Worm (Caenorhabditis elegans) whole organism, L1 larva: Measurements from ENCODE around the gene tram-1.

Source experiments
- ceh-8 ChIP-seq: fragments of 200-800 bp; sonication (Bioruptor generic); optimal IDR thresholded peaks from 2 replicates; lab custom pipeline; 2018; ENCODE audit warnings: mild to moderate bottlenecking, missing genetic modification characterization, moderate library complexity, missing compliant biosample characterization
- ces-1 ChIP-seq: fragments of 150-350 bp; optimal IDR thresholded peaks from 2 replicates; lab custom pipeline; 2014; ENCODE audit warnings: missing biosample characterization, missing genetic modification reagents, missing genetic modification characterization
- lin-39 ChIP-seq: fragments of 150-350 bp; optimal IDR thresholded peaks from 2 replicates; lab custom pipeline; 2014; ENCODE audit warnings: missing biosample characterization, missing genetic modification reagents, missing genetic modification characterization
- nhr-237 ChIP-seq: fragments of 150-350 bp; optimal IDR thresholded peaks from 2 replicates; lab custom pipeline; 2014; ENCODE audit warnings: missing biosample characterization, missing genetic modification characterization
- nhr-76 ChIP-seq: sonication (generic microtip); optimal IDR thresholded peaks from 2 replicates; lab custom pipeline; 2017; ENCODE audit warnings: missing biosample characterization, missing genetic modification characterization
- unc-130 ChIP-seq: fragments of 150-350 bp; optimal IDR thresholded peaks from 2 replicates; lab custom pipeline; 2017; ENCODE audit warnings: missing biosample characterization, missing genetic modification characterization, inconsistent platforms
- unc-98 ChIP-seq: fragments of 200-800 bp; sonication (Bioruptor generic); IDR thresholded peaks from 2 replicates; pipeline ENCODE4 v1.3.6; 2022; ENCODE audit warnings: missing genetic modification characterization, missing compliant biosample characterization
- ztf-11 ChIP-seq, 2 experiments: sonication (generic microtip); optimal IDR thresholded peaks; 2 replicates each; lab custom pipeline; 2016 to 2017; ENCODE audit warnings: missing genetic modification characterization in 2 of 2, missing biosample characterization in 1 of 2, missing compliant biosample characterization in 1 of 2

ce11 chrIV:10216704-10217296, 4.3 kb downstream of the tram-1 start:
- no peak for TF ChIP-seq ces-1 (GFP tag; lab: Kevin White, UChicago)
- no peak for TF ChIP-seq nhr-237 (tag; lab: Kevin White, UChicago)
- no peak for TF ChIP-seq nhr-76 (tag; lab: Kevin White, UChicago)
- no peak for TF ChIP-seq ceh-8 (GFP tag; lab: Kevin White, UChicago)
- TF ChIP-seq ztf-11 (tag; optimal IDR thresholded peaks at IDR 0.05; lab: Kevin White, UChicago): no peak
- no peak for TF ChIP-seq unc-130
- TF ChIP-seq unc-98: no peak
- TF ChIP-seq lin-39 (tag; lab: Kevin White, UChicago): no peak
